Worm (Caenorhabditis elegans): ENCODE data around the gene C49H3.6.

ce11 chrIV:7903359-7903758, at the start of gene C49H3.6:
- no peak for TF ChIP-seq hlh-8 (tag; optimal IDR thresholded peaks at IDR 0.05)
- TF ChIP-seq pqm-1 (tag; optimal IDR thresholded peaks at IDR 0.05): no peak
- no peak for TF ChIP-seq gmeb-2 (tag; optimal IDR thresholded peaks at IDR 0.05)
- TF ChIP-seq lin-11 (tag; optimal IDR thresholded peaks at IDR 0.05): no peak
- TF ChIP-seq fkh-10 (GFP tag; optimal IDR thresholded peaks at IDR 0.05): no peak
- TF ChIP-seq pha-4 (tag; optimal IDR thresholded peaks at IDR 0.05): no peak
- TF ChIP-seq pha-2 (tag; optimal IDR thresholded peaks at IDR 0.05): no peak

Data from whole organism, late embryonic.